ENCODE assay signal across 6 worm cellular contexts in the genomic region with DNA sequence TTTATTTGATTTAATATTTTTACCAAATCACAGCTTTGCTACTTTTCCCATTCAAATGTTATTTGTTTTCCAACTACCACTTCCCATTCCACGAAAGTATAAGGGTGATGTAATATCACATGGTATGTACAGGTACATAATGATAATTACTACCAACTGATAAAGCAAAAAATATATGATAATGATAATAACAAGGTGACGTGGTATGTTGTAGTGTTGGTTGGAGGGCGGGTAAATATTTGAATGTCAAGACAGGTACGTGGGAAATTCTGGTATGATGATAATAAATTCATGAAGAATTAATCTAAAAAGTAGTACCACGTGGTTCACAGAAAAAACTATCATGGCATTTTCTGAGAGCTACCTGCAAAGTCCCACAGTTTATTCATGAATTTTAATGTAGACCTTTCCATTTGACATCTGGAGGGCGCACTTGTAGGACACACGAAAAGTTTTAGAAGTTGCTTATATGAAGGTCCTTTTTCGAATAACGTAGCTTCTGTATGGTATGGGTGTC.
TF ChIP-seq lines count a peak whose summit lies in the region.

No protein-coding gene starts in this region.

TF ChIP-seq in whole organism, L1 larva, 84 proteins besides CTCF, POLR2A, EP300 and RAD21 (continues in another document):
- TF ChIP-seq nhr-90 (tag; optimal IDR thresholded peaks at IDR 0.05; lab: Kevin White, UChicago; ENCODE audit: poor library complexity): peak; percentile 78
- TF ChIP-seq ama-1 (optimal IDR thresholded peaks at IDR 0.05; lab: Kevin White, UChicago): peak; percentile 20
- TF ChIP-seq jun-1 (tag; optimal IDR thresholded peaks at IDR 0.05; lab: Kevin White, UChicago): peak; percentile 76
- TF ChIP-seq nhr-85 (tag; lab: Kevin White, UChicago): peak; percentile 39
- peak; percentile 22 for TF ChIP-seq nhr-47 (tag; optimal IDR thresholded peaks at IDR 0.05; lab: Kevin White, UChicago)
- peak; percentile 48 for TF ChIP-seq snu-23 (GFP tag; optimal IDR thresholded peaks at IDR 0.05; lab: Kevin White, UChicago)
- TF ChIP-seq nhr-19 (GFP tag; conservative IDR thresholded peaks at IDR 0.05; lab: Robert Waterston, UW): peak; percentile 28; the same call in 1 of the 2 replicates
- TF ChIP-seq Y116A8C.19 (tag; optimal IDR thresholded peaks at IDR 0.05; lab: Kevin White, UChicago; ENCODE audit: borderline replicate concordance): no peak
- peak; percentile 96 for TF ChIP-seq pqm-1 (tag; optimal IDR thresholded peaks at IDR 0.05; lab: Kevin White, UChicago)
- peak; percentile 50 for TF ChIP-seq nhr-71 (tag; optimal IDR thresholded peaks at IDR 0.05; lab: Kevin White, UChicago)
- TF ChIP-seq egl-13 (tag; optimal IDR thresholded peaks at IDR 0.05; lab: Kevin White, UChicago): no peak
- TF ChIP-seq elt-2 (tag; optimal IDR thresholded peaks at IDR 0.05; lab: Kevin White, UChicago): peak; percentile 96
- TF ChIP-seq lir-3 (tag; optimal IDR thresholded peaks at IDR 0.05; lab: Kevin White, UChicago; ENCODE audit: poor library complexity): peak; percentile 23

TF ChIP-seq in whole organism, L2 larva, 48 proteins besides CTCF, POLR2A, EP300 and RAD21 (continues in another document):
- TF ChIP-seq gmeb-1 (tag; optimal IDR thresholded peaks at IDR 0.05; lab: Kevin White, UChicago): peak; percentile 67
- TF ChIP-seq unc-39 (tag; optimal IDR thresholded peaks at IDR 0.05; lab: Kevin White, UChicago): no peak
- TF ChIP-seq elt-3 (tag; optimal IDR thresholded peaks at IDR 0.05; lab: Kevin White, UChicago): no peak
- peak; percentile 50 for TF ChIP-seq sma-9 (GFP tag; optimal IDR thresholded peaks at IDR 0.05; lab: Kevin White, UChicago)
- no peak for TF ChIP-seq sma-9 (tag; optimal IDR thresholded peaks at IDR 0.05; lab: Kevin White, UChicago)
- no peak for TF ChIP-seq ceh-16 (tag; optimal IDR thresholded peaks at IDR 0.05; lab: Kevin White, UChicago)
- TF ChIP-seq nhr-21 (tag; optimal IDR thresholded peaks at IDR 0.05; lab: Kevin White, UChicago): peak; percentile 3
- no peak for TF ChIP-seq ZK546.5 (tag; optimal IDR thresholded peaks at IDR 0.05; lab: Kevin White, UChicago)
- TF ChIP-seq ama-1 (optimal IDR thresholded peaks at IDR 0.05; lab: Kevin White, UChicago): peak; percentile 13
- TF ChIP-seq skn-1 (tag; optimal IDR thresholded peaks at IDR 0.05; lab: Kevin White, UChicago): peak; percentile 87
- TF ChIP-seq crh-2 (tag; optimal IDR thresholded peaks at IDR 0.05; lab: Kevin White, UChicago): peak; percentile 90
- TF ChIP-seq fos-1 (tag; optimal IDR thresholded peaks at IDR 0.05; lab: Kevin White, UChicago): peak; percentile 80
- peak; percentile 47 for TF ChIP-seq Y55F3AM.14 (GFP tag; optimal IDR thresholded peaks at IDR 0.05; lab: Kevin White, UChicago)
- TF ChIP-seq lsy-2 (tag; optimal IDR thresholded peaks at IDR 0.05; lab: Kevin White, UChicago): peak in 1 of 2 experiments; percentile 43
- TF ChIP-seq nhr-10 (tag; optimal IDR thresholded peaks at IDR 0.05; lab: Kevin White, UChicago): no peak

TF ChIP-seq in whole organism, L3 larva, 47 proteins besides CTCF, POLR2A, EP300 and RAD21:
- TF ChIP-seq nhr-76 (tag; optimal IDR thresholded peaks at IDR 0.05; lab: Kevin White, UChicago) (no peak), lin-15B (tag; optimal IDR thresholded peaks at IDR 0.05; lab: Kevin White, UChicago) (no peak), pha-4 (tag; optimal IDR thresholded peaks at IDR 0.05; lab: Kevin White, UChicago) (peak; percentile 72), nhr-28 (tag; optimal IDR thresholded peaks at IDR 0.05; lab: Kevin White, UChicago) (no peak), hmg-11 (tag; optimal IDR thresholded peaks at IDR 0.05; lab: Kevin White, UChicago) (no peak), elt-2 (tag; optimal IDR thresholded peaks at IDR 0.05; lab: Kevin White, UChicago) (peak; percentile 96), ceh-28 (tag; optimal IDR thresholded peaks at IDR 0.05; lab: Kevin White, UChicago) (peak; percentile 8), jun-1 (tag; optimal IDR thresholded peaks at IDR 0.05; lab: Kevin White, UChicago) (peak; percentile 66), ama-1 (optimal IDR thresholded peaks at IDR 0.05; lab: Kevin White, UChicago) (peak; percentile 44), lsy-12 (tag; optimal IDR thresholded peaks at IDR 0.05; lab: Kevin White, UChicago) (peak; percentile 37), pqm-1 (tag; optimal IDR thresholded peaks at IDR 0.05; lab: Kevin White, UChicago) (peak; percentile 99)

TF ChIP-seq in whole organism, L4 larva, 104 proteins besides CTCF, POLR2A, EP300 and RAD21 (continues in another document):
- TF ChIP-seq nhr-6 (tag; optimal IDR thresholded peaks at IDR 0.05; lab: Kevin White, UChicago) (peak; percentile 34), fos-1 (tag; optimal IDR thresholded peaks at IDR 0.05; lab: Kevin White, UChicago) (peak; percentile 83), unc-62 (GFP tag; optimal IDR thresholded peaks at IDR 0.05 in 1 of 2; lab: Kevin White, UChicago) (peak; percentile 7 to 46), unc-62 (tag; optimal IDR thresholded peaks at IDR 0.05; lab: Kevin White, UChicago) (no peak), nhr-28 (tag; optimal IDR thresholded peaks at IDR 0.05; lab: Kevin White, UChicago) (peak; percentile 96), php-3 (GFP tag; IDR thresholded peaks at IDR 0.05; lab: Robert Waterston, UW) (peak; percentile 70), jun-1 (tag; optimal IDR thresholded peaks at IDR 0.05; lab: Kevin White, UChicago) (peak; percentile 36), daf-16 (GFP tag; optimal IDR thresholded peaks at IDR 0.05; lab: Kevin White, UChicago) (peak in 1 of 2 experiments; percentile 47), daf-16 (tag; optimal IDR thresholded peaks at IDR 0.05; lab: Kevin White, UChicago) (peak; percentile 98), lin-13 (GFP tag; optimal IDR thresholded peaks at IDR 0.05; lab: Kevin White, UChicago) (no peak), gei-8 (GFP tag; optimal IDR thresholded peaks at IDR 0.05; lab: Kevin White, UChicago) (peak; percentile 50), Y5F2A.4 (GFP tag; optimal IDR thresholded peaks at IDR 0.05; lab: Kevin White, UChicago) (no peak), hif-1 (tag; optimal IDR thresholded peaks at IDR 0.05; lab: Kevin White, UChicago) (peak in 1 of 2 experiments; percentile 28), nhr-42 (GFP tag; IDR thresholded peaks at IDR 0.05; lab: Robert Waterston, UW) (0 out of 2 replicates have a peak, but pooled peaks have one; percentile 37), mdl-1 (tag; optimal IDR thresholded peaks at IDR 0.05; lab: Kevin White, UChicago) (peak in 1 of 2 experiments; percentile 71), T20F7.1 (GFP tag; optimal IDR thresholded peaks at IDR 0.05; lab: Kevin White, UChicago) (peak; percentile 48)

TF ChIP-seq in whole organism, late embryonic, 69 proteins besides CTCF, POLR2A, EP300 and RAD21:
- TF ChIP-seq ttx-3 (tag; optimal IDR thresholded peaks at IDR 0.05; lab: Kevin White, UChicago) (no peak), elt-2 (tag; optimal IDR thresholded peaks at IDR 0.05; lab: Kevin White, UChicago) (peak; percentile 95), pha-4 (tag; optimal IDR thresholded peaks at IDR 0.05; lab: Kevin White, UChicago) (no peak), unc-42 (tag; optimal IDR thresholded peaks at IDR 0.05; lab: Kevin White, UChicago) (no peak), pqm-1 (tag; optimal IDR thresholded peaks at IDR 0.05; lab: Kevin White, UChicago) (peak; percentile 18)
TF ChIP-seq in whole organism, late embryonic: peak in this region for 2.

TF ChIP-seq in whole organism, young adult, 124 proteins besides CTCF, POLR2A, EP300 and RAD21 (continues in another document):
- no peak for TF ChIP-seq dpff-1 (tag; optimal IDR thresholded peaks at IDR 0.05; lab: Kevin White, UChicago)
- TF ChIP-seq F57A8.1 (GFP tag; optimal IDR thresholded peaks at IDR 0.05; lab: Kevin White, UChicago): no peak
- TF ChIP-seq nhr-90 (tag; optimal IDR thresholded peaks at IDR 0.05; lab: Kevin White, UChicago): peak; percentile 42
- TF ChIP-seq cebp-2 (GFP tag; IDR thresholded peaks at IDR 0.05; lab: Robert Waterston, UW): no peak
- TF ChIP-seq B0035.1 (tag; optimal IDR thresholded peaks at IDR 0.05; lab: Kevin White, UChicago): no peak
- no peak for TF ChIP-seq hmg-20 (GFP tag; IDR thresholded peaks at IDR 0.05; lab: Robert Waterston, UW)
- TF ChIP-seq K11D2.4 (GFP tag; IDR thresholded peaks at IDR 0.05; lab: Robert Waterston, UW): no peak
- peak; percentile 34 for TF ChIP-seq tbp1 (GFP tag; optimal IDR thresholded peaks at IDR 0.05; lab: Kevin White, UChicago)
- peak; percentile 66 for TF ChIP-seq B0336.3 (GFP tag; IDR thresholded peaks at IDR 0.05; lab: Robert Waterston, UW)
- no peak for TF ChIP-seq F10E7.11 (tag; optimal IDR thresholded peaks at IDR 0.05; lab: Kevin White, UChicago)
- TF ChIP-seq ekl-4 (GFP tag; IDR thresholded peaks at IDR 0.05; lab: Robert Waterston, UW): 0 out of 2 replicates have a peak, but pooled peaks have one; percentile 16
- no peak for TF ChIP-seq lir-1 (GFP tag; conservative IDR thresholded peaks at IDR 0.05; lab: Robert Waterston, UW)
- peak; percentile 30 for TF ChIP-seq chd-7 (tag; optimal IDR thresholded peaks at IDR 0.05; lab: Kevin White, UChicago)
- TF ChIP-seq atf-7 (tag; optimal IDR thresholded peaks at IDR 0.05; lab: Kevin White, UChicago): peak; percentile 79
- TF ChIP-seq repo-1 (tag; optimal IDR thresholded peaks at IDR 0.05; lab: Kevin White, UChicago): peak; percentile 68
- TF ChIP-seq dox-1 (GFP tag; IDR thresholded peaks at IDR 0.05; lab: Robert Waterston, UW): no peak
- peak; percentile 49 for TF ChIP-seq tlf-1 (GFP tag; optimal IDR thresholded peaks at IDR 0.05; lab: Kevin White, UChicago)
- TF ChIP-seq lsy-27 (tag; optimal IDR thresholded peaks at IDR 0.05; lab: Kevin White, UChicago; ENCODE audit: borderline replicate concordance, insufficient read depth): no peak
- no peak for TF ChIP-seq lin-26 (GFP tag; IDR thresholded peaks at IDR 0.05; lab: Robert Waterston, UW)
- peak; percentile 4; the same call in 1 of the 2 replicates for TF ChIP-seq mcd-1 (GFP tag; IDR thresholded peaks at IDR 0.05; lab: Robert Waterston, UW)
- TF ChIP-seq lin-40 (tag; optimal IDR thresholded peaks at IDR 0.05; lab: Kevin White, UChicago): peak; percentile 45
- no peak for TF ChIP-seq ceh-27 (GFP tag; optimal IDR thresholded peaks at IDR 0.05; lab: Kevin White, UChicago)
- TF ChIP-seq rpc-1 (optimal IDR thresholded peaks at IDR 0.05; lab: Kevin White, UChicago): no peak
- TF ChIP-seq rpc-1 (tag; optimal IDR thresholded peaks at IDR 0.05; lab: Kevin White, UChicago): no peak
- TF ChIP-seq ztf-22 (GFP tag; optimal IDR thresholded peaks at IDR 0.05; lab: Kevin White, UChicago): no peak
- TF ChIP-seq Y53F4B.3 (GFP tag; IDR thresholded peaks at IDR 0.05; lab: Robert Waterston, UW): no peak
- 0 out of 2 replicates have a peak, but pooled peaks have one; percentile 17 for TF ChIP-seq cebp-1 (GFP tag; IDR thresholded peaks at IDR 0.05; lab: Robert Waterston, UW)
- TF ChIP-seq cebp-1 (tag; optimal IDR thresholded peaks at IDR 0.05; lab: Kevin White, UChicago): peak; percentile 47
- TF ChIP-seq madf-10 (tag; optimal IDR thresholded peaks at IDR 0.05; lab: Kevin White, UChicago): peak; percentile 45
- TF ChIP-seq zim-3 (tag; optimal IDR thresholded peaks at IDR 0.05; lab: Kevin White, UChicago): no peak
- peak; percentile 20 for TF ChIP-seq unc-62 (GFP tag; optimal IDR thresholded peaks at IDR 0.05; lab: Kevin White, UChicago)
